Fruit fly (Drosophila melanogaster): ENCODE data around the gene wnd.

- TF ChIP-seq usp (GFP tag; optimal IDR thresholded peaks at IDR 0.05) (no peak), Dll (optimal IDR thresholded peaks at IDR 0.05) (no peak)
These were observed 3.7 kb downstream of the wnd start for dm6 chr3L:19631867-19632266.
